Worm (Caenorhabditis elegans) whole organism, L2 larva: ENCODE measurements around the gene nspc-4.

Experiments
- R02D3.7 ChIP-seq: fragments of 150-350 bp; optimal IDR thresholded peaks from 2 replicates; lab custom pipeline; 2014; ENCODE audit warnings: missing biosample characterization, missing genetic modification characterization
- ama-1 ChIP-seq: fragments of 150-350 bp; optimal IDR thresholded peaks from 2 replicates; lab custom pipeline; 2018; ENCODE audit warnings: inconsistent platforms
- ceh-16 ChIP-seq: fragments of 150-350 bp; optimal IDR thresholded peaks from 2 replicates; lab custom pipeline; 2014; ENCODE audit warnings: missing biosample characterization, missing genetic modification characterization
- elt-1 ChIP-seq: fragments of 150-350 bp; optimal IDR thresholded peaks from 2 replicates; lab custom pipeline; 2014; ENCODE audit warnings: missing biosample characterization, missing genetic modification characterization
- nhr-12 ChIP-seq: fragments of 150-350 bp; optimal IDR thresholded peaks from 2 replicates; lab custom pipeline; 2014; ENCODE audit warnings: missing biosample characterization, missing genetic modification characterization
- nhr-129 ChIP-seq: fragments of 150-350 bp; optimal IDR thresholded peaks from 2 replicates; lab custom pipeline; 2014; ENCODE audit warnings: missing biosample characterization, missing genetic modification characterization
- unc-62 ChIP-seq: fragments of 150-350 bp; optimal IDR thresholded peaks from 2 replicates; lab custom pipeline; 2014; ENCODE audit warnings: missing biosample characterization, missing genetic modification reagents, missing genetic modification characterization
- ztf-4 ChIP-seq: fragments of 150-350 bp; optimal IDR thresholded peaks from 2 replicates; lab custom pipeline; 2014; ENCODE audit warnings: missing biosample characterization, missing genetic modification characterization

ce11 chrX:8585837-8586236 is 47.7 kb upstream of the nspc-4 start, which contains the start of gene F18E9.3:
- TF ChIP-seq unc-62, result no peak
- TF ChIP-seq ztf-4, result no peak
- no peak for TF ChIP-seq nhr-12 (tag; lab: Kevin White, UChicago)
- TF ChIP-seq ceh-16 (tag; lab: Kevin White, UChicago), result no peak
- no peak for TF ChIP-seq ama-1 (lab: Kevin White, UChicago)
- TF ChIP-seq elt-1 (tag; lab: Kevin White, UChicago), result no peak
- TF ChIP-seq R02D3.7 (tag; lab: Kevin White, UChicago), result no peak
- TF ChIP-seq nhr-129 (tag; lab: Kevin White, UChicago), result no peak
